Fruit fly (Drosophila melanogaster) whole organism, embryonic: Measurements from ENCODE around the gene NimC2.

Experiments used
- Antp ChIP-seq: fragments of 200-800 bp; sonication (Bioruptor generic); optimal IDR thresholded peaks from 3 replicates; lab custom pipeline; 2016; ENCODE audit warnings: missing biosample characterization, missing genetic modification characterization
- CG10267 ChIP-seq: fragments of 200-800 bp; sonication (Bioruptor generic); optimal IDR thresholded peaks from 2 replicates; lab custom pipeline; 2018; ENCODE audit warnings: missing biosample characterization, mild to moderate bottlenecking, missing genetic modification characterization, moderate library complexity
- CG10366 ChIP-seq: fragments of 200-800 bp; sonication (Bioruptor generic); IDR thresholded peaks from 2 replicates; pipeline ENCODE4 v1.3.6; 2022; ENCODE audit warnings: missing biosample characterization, missing genetic modification characterization
- CG10654 ChIP-seq: fragments of 200-800 bp; sonication (Bioruptor generic); optimal IDR thresholded peaks from 2 replicates; lab custom pipeline; 2016; ENCODE audit warnings: missing biosample characterization, missing genetic modification characterization
- CG11247 ChIP-seq: fragments of 200-800 bp; sonication (Bioruptor generic); IDR thresholded peaks from 2 replicates; pipeline ENCODE4 v1.3.6; 2022; ENCODE audit warnings: missing biosample characterization, missing genetic modification characterization
- CG11456 ChIP-seq: fragments of 200-800 bp; sonication (Bioruptor generic); IDR thresholded peaks from 3 replicates; pipeline ENCODE4 v1.3.6; 2022; ENCODE audit warnings: missing biosample characterization, missing genetic modification characterization
- CG11560 ChIP-seq: fragments of 200-800 bp; sonication (Bioruptor generic); IDR thresholded peaks from 3 replicates; pipeline ENCODE4 v1.3.6; 2022; ENCODE audit warnings: missing biosample characterization, missing genetic modification characterization
- CG11695 ChIP-seq: fragments of 200-800 bp; sonication (Bioruptor generic); IDR thresholded peaks from 3 replicates; pipeline ENCODE4 v1.3.6; 2022; ENCODE audit warnings: missing biosample characterization, missing genetic modification characterization
- CG11696 ChIP-seq: fragments of 200-800 bp; sonication (Bioruptor generic); IDR thresholded peaks from 2 replicates; pipeline ENCODE4 v1.3.6; 2022; ENCODE audit warnings: missing biosample characterization, missing genetic modification characterization
- CG13123 ChIP-seq: fragments of 200-800 bp; sonication (Bioruptor generic); optimal IDR thresholded peaks from 2 replicates; lab custom pipeline; 2016; ENCODE audit warnings: missing biosample characterization, missing genetic modification characterization
- CG15514 ChIP-seq: fragments of 200-800 bp; sonication (Bioruptor generic); optimal IDR thresholded peaks from 3 replicates; lab custom pipeline; 2017; ENCODE audit warnings: missing biosample characterization, missing genetic modification characterization, mild to moderate bottlenecking, moderate library complexity, missing genetic modification reagents
- CG2116 ChIP-seq: fragments of 200-800 bp; sonication (Bioruptor generic); optimal IDR thresholded peaks from 3 replicates; lab custom pipeline; 2018; ENCODE audit warnings: missing biosample characterization, mild to moderate bottlenecking, missing genetic modification characterization
- CG3065 ChIP-seq: fragments of 200-800 bp; sonication (Bioruptor generic); optimal IDR thresholded peaks from 2 replicates; lab custom pipeline; 2016; ENCODE audit warnings: missing biosample characterization, missing genetic modification characterization
- CG31365 ChIP-seq: fragments of 200-800 bp; sonication (Bioruptor generic); optimal IDR thresholded peaks from 2 replicates; lab custom pipeline; 2018; ENCODE audit warnings: missing biosample characterization, mild to moderate bottlenecking, missing genetic modification characterization
- CG3281 ChIP-seq: fragments of 200-800 bp; sonication (Bioruptor generic); optimal IDR thresholded peaks from 3 replicates; lab custom pipeline; 2017; ENCODE audit warnings: missing biosample characterization, mild to moderate bottlenecking, missing genetic modification characterization
- CG33213 ChIP-seq: fragments of 200-800 bp; sonication (Bioruptor generic); optimal IDR thresholded peaks from 3 replicates; lab custom pipeline; 2016; ENCODE audit warnings: missing biosample characterization, missing genetic modification characterization
- CG4404 ChIP-seq: fragments of 200-800 bp; sonication (Bioruptor generic); IDR thresholded peaks from 2 replicates; pipeline ENCODE4 v1.3.6; 2022; ENCODE audit warnings: missing biosample characterization, missing genetic modification characterization
- CG4730 ChIP-seq: fragments of 200-800 bp; sonication (Bioruptor generic); IDR thresholded peaks from 2 replicates; pipeline ENCODE4 v1.3.6; 2022; ENCODE audit warnings: missing biosample characterization, missing genetic modification characterization
- CG4854 ChIP-seq: fragments of 200-800 bp; sonication (Bioruptor generic); optimal IDR thresholded peaks from 2 replicates; lab custom pipeline; 2016; ENCODE audit warnings: missing biosample characterization, missing genetic modification characterization, inconsistent platforms
- CG8944 ChIP-seq: fragments of 200-800 bp; sonication (Bioruptor generic); optimal IDR thresholded peaks from 3 replicates; lab custom pipeline; 2016; ENCODE audit warnings: missing biosample characterization, missing genetic modification characterization
- CG9215 ChIP-seq: fragments of 200-800 bp; sonication (Bioruptor generic); IDR thresholded peaks from 2 replicates; pipeline ENCODE4 v1.3.6; 2022; ENCODE audit warnings: missing biosample characterization, missing genetic modification characterization
- CHES-1-like ChIP-seq: fragments of 200-800 bp; sonication (Bioruptor generic); optimal IDR thresholded peaks from 2 replicates; lab custom pipeline; 2016; ENCODE audit warnings: missing biosample characterization, missing genetic modification characterization
- ERR ChIP-seq: fragments of 200-800 bp; sonication (Bioruptor generic); optimal IDR thresholded peaks from 2 replicates; lab custom pipeline; 2016; ENCODE audit warnings: missing biosample characterization, missing genetic modification characterization
- HLHmδ ChIP-seq: fragments of 200-800 bp; sonication (Bioruptor generic); optimal IDR thresholded peaks from 2 replicates; lab custom pipeline; 2018; ENCODE audit warnings: missing biosample characterization, mild to moderate bottlenecking, missing genetic modification characterization, moderate library complexity
- Meics ChIP-seq: fragments of 200-800 bp; sonication (Bioruptor generic); optimal IDR thresholded peaks from 2 replicates; lab custom pipeline; 2017; ENCODE audit warnings: missing biosample characterization, mild to moderate bottlenecking, missing genetic modification characterization
- Ptx1 ChIP-seq: fragments of 200-800 bp; sonication (Bioruptor generic); IDR thresholded peaks from 2 replicates; pipeline ENCODE4 v1.3.6; 2022; ENCODE audit warnings: missing biosample characterization, missing genetic modification characterization
- Sin3A ChIP-seq: fragments of >200 bp; optimal IDR thresholded peaks from 2 replicates; lab custom pipeline; 2018
- Spps ChIP-seq: fragments of 200-800 bp; sonication (Bioruptor generic); optimal IDR thresholded peaks from 2 replicates; lab custom pipeline; 2018; ENCODE audit warnings: missing biosample characterization, mild to moderate bottlenecking, missing genetic modification characterization
- Sry-δ ChIP-seq: fragments of 200-800 bp; sonication (Bioruptor generic); optimal IDR thresholded peaks from 2 replicates; lab custom pipeline; 2016; ENCODE audit warnings: missing biosample characterization, missing genetic modification characterization
- ab ChIP-seq: fragments of 200-800 bp; sonication (Bioruptor generic); optimal IDR thresholded peaks from 2 replicates; lab custom pipeline; 2016; ENCODE audit warnings: missing biosample characterization, missing genetic modification characterization
- al ChIP-seq: fragments of 200-800 bp; sonication (Bioruptor generic); IDR thresholded peaks from 2 replicates; pipeline ENCODE4 v1.3.6; 2022; ENCODE audit warnings: missing biosample characterization, missing genetic modification characterization
- bab2 ChIP-seq: fragments of 200-800 bp; sonication (Bioruptor generic); optimal IDR thresholded peaks from 2 replicates; lab custom pipeline; 2016; ENCODE audit warnings: missing biosample characterization, missing genetic modification characterization
- crc ChIP-seq: fragments of 200-800 bp; sonication (Bioruptor generic); optimal IDR thresholded peaks from 2 replicates; lab custom pipeline; 2016; ENCODE audit warnings: missing biosample characterization, missing genetic modification characterization
- emc ChIP-seq: fragments of 200-800 bp; sonication (Bioruptor generic); optimal IDR thresholded peaks from 2 replicates; lab custom pipeline; 2016; ENCODE audit warnings: missing biosample characterization, missing genetic modification characterization
- ems ChIP-seq: fragments of 200-800 bp; sonication (Bioruptor generic); optimal IDR thresholded peaks from 3 replicates; lab custom pipeline; 2016; ENCODE audit warnings: missing biosample characterization, missing genetic modification characterization
- gfzf ChIP-seq: fragments of 200-800 bp; sonication (Bioruptor generic); optimal IDR thresholded peaks from 2 replicates; lab custom pipeline; 2016; ENCODE audit warnings: missing biosample characterization, mild to moderate bottlenecking, missing genetic modification characterization, moderate library complexity
- grn ChIP-seq: fragments of 200-800 bp; sonication (Bioruptor generic); optimal IDR thresholded peaks from 3 replicates; lab custom pipeline; 2017; ENCODE audit warnings: missing biosample characterization, missing genetic modification characterization
- hb ChIP-seq: fragments of 200-800 bp; sonication (Bioruptor generic); IDR thresholded peaks from 3 replicates; pipeline ENCODE4 v1.3.6; 2022; ENCODE audit warnings: missing biosample characterization, missing genetic modification characterization; ENCODE audit not compliant: partially characterized antibody
- hbn ChIP-seq: fragments of 200-800 bp; sonication (Bioruptor generic); IDR thresholded peaks from 2 replicates; pipeline ENCODE4 v1.3.6; 2022; ENCODE audit warnings: missing biosample characterization, missing genetic modification characterization; ENCODE audit not compliant: partially characterized antibody
- jigr1 ChIP-seq: fragments of 200-800 bp; sonication (Bioruptor generic); IDR thresholded peaks from 3 replicates; pipeline ENCODE4 v1.3.6; 2022; ENCODE audit warnings: missing biosample characterization, missing genetic modification characterization
- jumu ChIP-seq: fragments of 200-800 bp; sonication (Bioruptor generic); optimal IDR thresholded peaks from 3 replicates; lab custom pipeline; 2016; ENCODE audit warnings: missing biosample characterization, missing genetic modification characterization
- nerfin-1 ChIP-seq: fragments of 200-800 bp; sonication (Bioruptor generic); optimal IDR thresholded peaks from 3 replicates; lab custom pipeline; 2019; ENCODE audit warnings: missing biosample characterization, mild to moderate bottlenecking, missing genetic modification characterization, moderate library complexity
- prd ChIP-seq, 3 experiments: fragments of >200 bp in 2 of 3; fragments of 200-800 bp in 1 of 3; sonication (Bioruptor generic) in 1 of 3; optimal IDR thresholded peaks in 2 of 3; IDR thresholded peaks in 1 of 3; 2 replicates in 2 of 3; 3 replicates in 1 of 3; pipeline versions ENCODE4 v1.3.6 to Lab custom; 2017 to 2022; ENCODE audit warnings: missing biosample characterization in 1 of 3, missing genetic modification characterization in 1 of 3
- ranshi ChIP-seq: fragments of 200-800 bp; sonication (Bioruptor generic); IDR thresholded peaks from 2 replicates; pipeline ENCODE4 v1.3.6; 2022; ENCODE audit warnings: missing biosample characterization, missing genetic modification characterization
- row ChIP-seq: fragments of 200-800 bp; sonication (Bioruptor generic); IDR thresholded peaks from 3 replicates; pipeline ENCODE4 v1.3.6; 2022; ENCODE audit warnings: missing biosample characterization, missing genetic modification characterization
- slbo ChIP-seq: fragments of 200-800 bp; sonication (Bioruptor generic); IDR thresholded peaks from 2 replicates; pipeline ENCODE4 v1.3.6; 2022; ENCODE audit warnings: missing biosample characterization, missing genetic modification characterization
- tgo ChIP-seq: fragments of 200-800 bp; sonication (Bioruptor generic); IDR thresholded peaks from 3 replicates; pipeline ENCODE4 v1.3.6; 2022; ENCODE audit warnings: missing biosample characterization, missing genetic modification characterization
- tup ChIP-seq: fragments of 200-800 bp; sonication (Bioruptor generic); optimal IDR thresholded peaks from 2 replicates; lab custom pipeline; 2016; ENCODE audit warnings: missing biosample characterization, mild to moderate bottlenecking, missing genetic modification characterization, moderate library complexity
- tx ChIP-seq: fragments of 200-800 bp; sonication (Bioruptor generic); optimal IDR thresholded peaks from 2 replicates; lab custom pipeline; 2016; ENCODE audit warnings: missing biosample characterization, missing genetic modification characterization
- vfl ChIP-seq: fragments of 200-800 bp; sonication (Bioruptor generic); optimal IDR thresholded peaks from 2 replicates; lab custom pipeline; 2016; ENCODE audit warnings: missing biosample characterization, missing genetic modification characterization

Gene NimC2

dm6 chr2L:14024051-14024745 is 44.3 kb downstream of the NimC2 start (continued):
- peak; percentile 99 for TF ChIP-seq CG11456
- peak; percentile 96 for TF ChIP-seq CG31365 (tag; lab: Kevin White, UChicago)
- TF ChIP-seq emc, result peak; percentile 98
- peak; percentile 100 for TF ChIP-seq CG33213 (GFP tag; lab: Kevin White, UChicago)
- TF ChIP-seq CG15514 (GFP tag; lab: Kevin White, UChicago), result peak; percentile 96
- peak; percentile 87 for TF ChIP-seq CG11560 (tag; lab: Robert Waterston, UW)
- peak; percentile 19; the same call in 2 of the 3 replicates for TF ChIP-seq row
- TF ChIP-seq CG4730, result peak; percentile 96
- peak; percentile 100 for TF ChIP-seq CG13123 (GFP tag; lab: Kevin White, UChicago)
- peak; percentile 88 for TF ChIP-seq CG4404 (GFP tag; lab: Robert Waterston, UW)
- peak; percentile 76 for TF ChIP-seq jigr1 (GFP tag; lab: Robert Waterston, UW)
- peak; percentile 84 for TF ChIP-seq Sry-δ (GFP tag; lab: Kevin White, UChicago)
- peak; percentile 98 for TF ChIP-seq ranshi (GFP tag; lab: Robert Waterston, UW)
- peak; percentile 98 for TF ChIP-seq ERR
- peak; percentile 99 for TF ChIP-seq CG11247
- TF ChIP-seq jumu (GFP tag; lab: Kevin White, UChicago), result peak; percentile 99
- peak; percentile 97 for TF ChIP-seq CG11696
- peak; percentile 95 for TF ChIP-seq tgo (GFP tag; lab: Robert Waterston, UW)
- peak; percentile 99 for TF ChIP-seq CG3065 (GFP tag; lab: Kevin White, UChicago)
- peak; percentile 98 for TF ChIP-seq CG11695 (GFP tag; lab: Robert Waterston, UW)
- TF ChIP-seq CG4854 (GFP tag; lab: Kevin White, UChicago), result peak; percentile 99
- peak; percentile 50 for TF ChIP-seq gfzf (GFP tag; lab: Kevin White, UChicago)
- no peak for TF ChIP-seq hbn (GFP tag; lab: Robert Waterston, UW)
- peak; percentile 100 for TF ChIP-seq CHES-1-like (GFP tag; lab: Kevin White, UChicago)
- peak; percentile 100 for TF ChIP-seq bab2 (GFP tag; lab: Kevin White, UChicago)
- TF ChIP-seq HLHmδ, result peak; percentile 100
- peak; percentile 100 for TF ChIP-seq tup (GFP tag; lab: Kevin White, UChicago)
- TF ChIP-seq ems (GFP tag; lab: Kevin White, UChicago), result peak; percentile 98
- TF ChIP-seq Sin3A, result no peak
- peak; percentile 95 for TF ChIP-seq CG10366 (GFP tag; lab: Robert Waterston, UW)
- TF ChIP-seq grn (GFP tag; lab: Kevin White, UChicago), result peak; percentile 100
- peak; percentile 99 for TF ChIP-seq CG8944 (GFP tag; lab: Kevin White, UChicago)
- TF ChIP-seq Ptx1 (GFP tag; lab: Robert Waterston, UW), result peak; percentile 88
- TF ChIP-seq tx (GFP tag; lab: Kevin White, UChicago), result peak; percentile 97
- TF ChIP-seq al (GFP tag; lab: Robert Waterston, UW), result peak; percentile 83
- peak; percentile 100 for TF ChIP-seq CG10654 (GFP tag; lab: Kevin White, UChicago)
- TF ChIP-seq CG10267, result peak; percentile 88
- peak; percentile 51; the same call in 1 of the 3 replicates for TF ChIP-seq hb (GFP tag; lab: Robert Waterston, UW)
- TF ChIP-seq slbo (GFP tag; lab: Robert Waterston, UW), result peak; percentile 91
- peak; percentile 95 for TF ChIP-seq ab (GFP tag; lab: Kevin White, UChicago)
- TF ChIP-seq CG3281 (GFP tag; lab: Kevin White, UChicago), result peak; percentile 99
- peak; percentile 95 for TF ChIP-seq CG2116
- no peak for TF ChIP-seq prd (optimal IDR thresholded peaks at IDR 0.05; lab: Kevin White, UChicago)
- peak; percentile 95 for TF ChIP-seq prd (GFP tag; IDR thresholded peaks at IDR 0.05; lab: Robert Waterston, UW)
- peak; percentile 83 for TF ChIP-seq CG9215 (GFP tag; lab: Robert Waterston, UW)
- TF ChIP-seq nerfin-1 (tag; lab: Kevin White, UChicago), result peak; percentile 99
- TF ChIP-seq Antp (GFP tag; lab: Kevin White, UChicago), result peak; percentile 99
- peak; percentile 99 for TF ChIP-seq crc (GFP tag; lab: Kevin White, UChicago)
- TF ChIP-seq vfl, result peak; percentile 95
- peak; percentile 99 for TF ChIP-seq Meics (GFP tag; lab: Kevin White, UChicago)
- TF ChIP-seq Spps (tag; lab: Kevin White, UChicago), result peak; percentile 99
